Worm (Caenorhabditis elegans) whole organism, L4 larva: ENCODE results near the gene prp-38.
A peak's percentile ranks its signal among the peaks of the same experiment; 100 is the strongest.

Experiments
- F10B5.3 ChIP-seq: sonication (generic microtip); optimal IDR thresholded peaks from 2 replicates; lab custom pipeline; 2016; ENCODE audit warnings: mild to moderate bottlenecking, missing genetic modification characterization, missing compliant biosample characterization
- R02D3.7 ChIP-seq: fragments of 150-350 bp; sonication (generic microtip); optimal IDR thresholded peaks from 3 replicates; lab custom pipeline; 2014; ENCODE audit warnings: missing biosample characterization, missing genetic modification characterization
- T26A8.4 ChIP-seq: fragments of 200-800 bp; sonication (Bioruptor generic); IDR thresholded peaks from 2 replicates; pipeline ENCODE4 v1.3.6; 2022; ENCODE audit warnings: missing genetic modification characterization, missing compliant biosample characterization
- Y105C5A.15 ChIP-seq: fragments of 200-800 bp; sonication (Bioruptor generic); IDR thresholded peaks from 2 replicates; pipeline ENCODE4 v1.3.6; 2022; ENCODE audit warnings: missing genetic modification characterization, missing compliant biosample characterization
- aha-1 ChIP-seq: fragments of 150-350 bp; peaks from one replicate; lab custom pipeline; 2014; ENCODE audit warnings: missing biosample characterization, missing genetic modification characterization
- aly-2 ChIP-seq: sonication (generic microtip); optimal IDR thresholded peaks from 2 replicates; lab custom pipeline; 2018; ENCODE audit warnings: missing biosample characterization, missing genetic modification characterization
- arid-1 ChIP-seq: fragments of 200-800 bp; sonication (Bioruptor generic); conservative IDR thresholded peaks from 2 replicates; pipeline ENCODE4 v1.3.6; 2022; ENCODE audit warnings: missing genetic modification reagents, missing genetic modification characterization, missing compliant biosample characterization
- attf-4 ChIP-seq: sonication (generic microtip); optimal IDR thresholded peaks from 3 replicates; lab custom pipeline; 2017; ENCODE audit warnings: missing biosample characterization, missing genetic modification characterization
- ceh-82 ChIP-seq: sonication (generic microtip); optimal IDR thresholded peaks from 2 replicates; lab custom pipeline; 2017; ENCODE audit warnings: missing biosample characterization, missing genetic modification characterization
- daf-19 ChIP-seq: fragments of 200-800 bp; sonication (Bioruptor generic); conservative IDR thresholded peaks from 2 replicates; pipeline ENCODE4 v1.3.6; 2022; ENCODE audit warnings: missing genetic modification characterization, missing compliant biosample characterization
- egl-27 ChIP-seq: sonication (generic microtip); optimal IDR thresholded peaks from 3 replicates; lab custom pipeline; 2017; ENCODE audit warnings: missing biosample characterization, missing genetic modification reagents, missing genetic modification characterization
- egl-43 ChIP-seq: fragments of 200-800 bp; sonication (Bioruptor generic); IDR thresholded peaks from 2 replicates; pipeline ENCODE4 v1.3.6; 2022; ENCODE audit warnings: missing genetic modification reagents, missing genetic modification characterization, missing compliant biosample characterization
- gei-8 ChIP-seq: fragments of 200-800 bp; sonication (Bioruptor generic); optimal IDR thresholded peaks from 2 replicates; lab custom pipeline; 2018; ENCODE audit warnings: mild to moderate bottlenecking, missing genetic modification characterization, missing compliant biosample characterization
- hlh-30 ChIP-seq: sonication (generic microtip); optimal IDR thresholded peaks from 2 replicates; lab custom pipeline; 2017; ENCODE audit warnings: antibody characterized with exemption, mild to moderate bottlenecking, missing genetic modification characterization, missing compliant biosample characterization; ENCODE audit not compliant: insufficient read depth
- hmg-1.1 ChIP-seq: fragments of 200-800 bp; sonication (Bioruptor generic); IDR thresholded peaks from 2 replicates; pipeline ENCODE4 v1.3.6; 2022; ENCODE audit warnings: missing genetic modification reagents, missing genetic modification characterization, missing compliant biosample characterization
- jun-1 ChIP-seq: fragments of 150-350 bp; optimal IDR thresholded peaks from 2 replicates; lab custom pipeline; 2014; ENCODE audit warnings: missing biosample characterization, missing genetic modification reagents, missing genetic modification characterization
- lsy-2 ChIP-seq, 2 experiments: fragments of 150-350 bp in 1 of 2; sonication (generic microtip) in 1 of 2; optimal IDR thresholded peaks; 2 replicates each; lab custom pipeline; 2014 to 2017; ENCODE audit warnings: missing biosample characterization in 2 of 2, missing genetic modification characterization in 2 of 2
- mdl-1 ChIP-seq, 2 experiments: fragments of 150-350 bp in 1 of 2; sonication (generic microtip) in 1 of 2; optimal IDR thresholded peaks; 2 replicates each; lab custom pipeline; 2014 to 2017; ENCODE audit warnings: missing biosample characterization in 2 of 2, missing genetic modification characterization in 2 of 2
- mdt-29 ChIP-seq: fragments of 200-800 bp; sonication (Bioruptor generic); IDR thresholded peaks from 2 replicates; pipeline ENCODE4 v1.3.6; 2022; ENCODE audit warnings: missing genetic modification reagents, missing genetic modification characterization, missing compliant biosample characterization
- mep-1 ChIP-seq: fragments of 150-350 bp; sonication (generic microtip); optimal IDR thresholded peaks from 3 replicates; lab custom pipeline; 2014; ENCODE audit warnings: missing biosample characterization, missing genetic modification characterization
- mes-2 ChIP-seq: sonication (generic microtip); optimal IDR thresholded peaks from 2 replicates; lab custom pipeline; 2016; ENCODE audit warnings: missing genotype, mild to moderate bottlenecking, missing genetic modification characterization, missing compliant biosample characterization; ENCODE audit not compliant: poor library complexity, severe bottlenecking
- mxl-3 ChIP-seq: fragments of 200-800 bp; sonication (Bioruptor generic); optimal IDR thresholded peaks from 2 replicates; lab custom pipeline; 2018; ENCODE audit warnings: mild to moderate bottlenecking, missing genetic modification characterization, missing compliant biosample characterization
- nhr-11 ChIP-seq: fragments of 150-350 bp; optimal IDR thresholded peaks from 2 replicates; lab custom pipeline; 2014; ENCODE audit warnings: missing biosample characterization, missing genetic modification characterization
- nhr-237 ChIP-seq: sonication (generic microtip); optimal IDR thresholded peaks from 2 replicates; lab custom pipeline; 2017; ENCODE audit warnings: missing biosample characterization, missing genetic modification characterization
- nhr-25 ChIP-seq: sonication (generic microtip); optimal IDR thresholded peaks from 2 replicates; lab custom pipeline; 2017; ENCODE audit warnings: missing genetic modification characterization, mild to moderate bottlenecking, missing compliant biosample characterization, antibody characterized with exemption, moderate library complexity, borderline replicate concordance; ENCODE audit not compliant: insufficient read depth
- nhr-28 ChIP-seq: fragments of 150-350 bp; optimal IDR thresholded peaks from 2 replicates; lab custom pipeline; 2014; ENCODE audit warnings: missing biosample characterization, missing genetic modification characterization
- nhr-76 ChIP-seq: fragments of 150-350 bp; optimal IDR thresholded peaks from 2 replicates; lab custom pipeline; 2014; ENCODE audit warnings: missing biosample characterization, missing genetic modification characterization
- pha-4 ChIP-seq, 2 experiments: fragments of 150-350 bp in 1 of 2; fragments of 200-800 bp in 1 of 2; sonication (Bioruptor generic) in 1 of 2; IDR thresholded peaks in 1 of 2; optimal IDR thresholded peaks in 1 of 2; 2 replicates each; pipeline versions ENCODE4 v1.3.6 to Lab custom; 2014 to 2022; ENCODE audit warnings: missing genetic modification characterization in 2 of 2, missing genetic modification reagents in 2 of 2, missing biosample characterization in 1 of 2, missing compliant biosample characterization in 1 of 2
- php-3 ChIP-seq: fragments of 200-800 bp; sonication (Bioruptor generic); IDR thresholded peaks from 2 replicates; pipeline ENCODE4 v1.3.6; 2022; ENCODE audit warnings: missing genetic modification reagents, missing genetic modification characterization, missing compliant biosample characterization
- sdz-12 ChIP-seq: fragments of 200-800 bp; sonication (Bioruptor generic); optimal IDR thresholded peaks from 2 replicates; lab custom pipeline; 2018; ENCODE audit warnings: mild to moderate bottlenecking, missing genetic modification characterization, missing compliant biosample characterization
- skn-1 ChIP-seq: fragments of 150-350 bp; optimal IDR thresholded peaks from 2 replicates; lab custom pipeline; 2014; ENCODE audit warnings: missing biosample characterization, missing genetic modification characterization
- unc-39 ChIP-seq: sonication (generic microtip); optimal IDR thresholded peaks from 2 replicates; lab custom pipeline; 2017; ENCODE audit warnings: missing biosample characterization, missing genetic modification characterization
- unc-62 ChIP-seq, 3 experiments: fragments of 150-350 bp in 1 of 3; sonication (generic microtip); optimal IDR thresholded peaks in 2 of 3; peaks in 1 of 3; 1 replicate in 1 of 3; 2 replicates in 2 of 3; lab custom pipeline; 2014 to 2017; ENCODE audit warnings: missing biosample characterization in 3 of 3, missing genetic modification characterization in 3 of 3, missing genetic modification reagents in 3 of 3, missing genotype in 1 of 3
- vab-7 ChIP-seq: fragments of 200-800 bp; sonication (Bioruptor generic); IDR thresholded peaks from 2 replicates; pipeline ENCODE4 v1.3.6; 2022; ENCODE audit warnings: missing genetic modification reagents, missing genetic modification characterization, missing compliant biosample characterization
- zip-2 ChIP-seq: fragments of 150-350 bp; optimal IDR thresholded peaks from 2 replicates; lab custom pipeline; 2014; ENCODE audit warnings: missing biosample characterization, missing genetic modification characterization

The prp-38 gene

DNA sequence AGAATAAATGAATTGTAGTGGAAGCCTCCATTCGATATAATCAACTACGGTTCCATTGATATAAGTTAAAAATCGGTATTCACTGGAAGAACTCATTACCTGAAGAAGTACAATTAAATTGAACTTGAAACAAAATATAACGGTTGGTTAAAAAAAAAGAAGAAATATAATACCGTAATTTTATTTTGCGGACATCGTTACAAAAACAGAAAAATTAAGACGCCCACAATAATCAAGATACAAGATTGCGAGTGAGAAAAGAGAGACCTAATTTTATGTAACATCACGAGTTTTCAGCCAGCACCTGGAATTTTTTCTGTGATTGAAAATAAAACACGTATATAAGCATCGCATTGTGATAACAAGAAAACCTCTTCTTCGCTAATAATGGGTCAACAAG lies 43.1 kb downstream of the prp-38 start, which contains the start of gene sre-6:
Gene sre-6 (minus strand): TSS at position 101 of the 400 bp plus-strand sequence.
- TF ChIP-seq egl-43 (GFP tag; lab: Robert Waterston, UW) (no peak), aly-2 (tag; lab: Kevin White, UChicago) (no peak), zip-2 (no peak), pha-4 (GFP tag; IDR thresholded peaks at IDR 0.05; lab: Robert Waterston, UW) (no peak), pha-4 (tag; optimal IDR thresholded peaks at IDR 0.05; lab: Kevin White, UChicago) (no peak), sdz-12 (GFP tag; lab: Kevin White, UChicago) (no peak), nhr-237 (tag; lab: Kevin White, UChicago) (no peak), mes-2 (tag; lab: Kevin White, UChicago) (no peak), gei-8 (GFP tag; lab: Kevin White, UChicago) (no peak), hmg-1.1 (GFP tag; lab: Robert Waterston, UW) (no peak), attf-4 (tag; lab: Kevin White, UChicago) (no peak), R02D3.7 (tag; lab: Kevin White, UChicago) (no peak), egl-27 (tag; lab: Kevin White, UChicago) (no peak), skn-1 (tag; lab: Kevin White, UChicago) (no peak), daf-19 (GFP tag; lab: Robert Waterston, UW) (no peak), unc-39 (tag; lab: Kevin White, UChicago) (no peak), nhr-76 (tag; lab: Kevin White, UChicago) (no peak), F10B5.3 (tag; lab: Kevin White, UChicago) (no peak), T26A8.4 (GFP tag; lab: Robert Waterston, UW) (no peak), php-3 (GFP tag; lab: Robert Waterston, UW) (no peak)

DNA sequence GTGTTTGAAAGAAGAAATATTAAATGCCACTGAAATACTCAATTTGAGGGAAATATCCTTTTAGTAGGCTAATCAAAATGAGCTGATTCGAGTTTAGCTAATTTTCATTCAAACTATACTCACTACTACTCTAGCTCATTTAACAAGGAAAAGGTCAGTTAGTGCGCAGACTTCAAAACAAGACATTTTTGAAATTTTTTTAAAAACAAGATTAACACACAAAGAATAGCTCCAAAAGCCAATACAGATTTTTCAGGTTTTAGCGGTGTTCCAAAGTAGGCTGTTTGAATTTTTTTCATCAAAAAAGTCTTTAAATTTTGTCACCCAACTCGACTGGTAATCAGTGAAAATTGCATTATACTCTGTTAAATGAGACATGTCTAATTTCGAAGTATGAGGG lies 45.0 kb downstream of the prp-38 start:
- TF ChIP-seq mep-1 (tag; lab: Kevin White, UChicago), result no peak
- TF ChIP-seq nhr-25, result peak; percentile 31
- no peak for TF ChIP-seq arid-1 (GFP tag; lab: Robert Waterston, UW)
- peak in 1 of 2 experiments; percentile 94 for TF ChIP-seq unc-62 (GFP tag; optimal IDR thresholded peaks at IDR 0.05 in 1 of 2; lab: Kevin White, UChicago)
- TF ChIP-seq unc-62 (tag; optimal IDR thresholded peaks at IDR 0.05; lab: Kevin White, UChicago), result no peak
- TF ChIP-seq Y105C5A.15, result no peak
- TF ChIP-seq, all 104 proteins: peak for 2

ce11 chrV:10758658-10759057 lies 47.2 kb downstream of the prp-38 start, which contains the start of gene F28H7.8:
F28H7.8 (plus strand) TSS chrV:10758958.
- TF ChIP-seq nhr-11 (tag; lab: Kevin White, UChicago) (no peak), ceh-82 (tag; lab: Kevin White, UChicago) (no peak), unc-62 (GFP tag; optimal IDR thresholded peaks at IDR 0.05 in 1 of 2; lab: Kevin White, UChicago) (peak in 1 of 2 experiments; percentile 38), unc-62 (tag; optimal IDR thresholded peaks at IDR 0.05; lab: Kevin White, UChicago) (no peak), vab-7 (no peak), attf-4 (tag; lab: Kevin White, UChicago) (no peak)
- TF ChIP-seq, all 104 proteins: peak for 1

ce11 chrV:10757128-10757527 lies 48.7 kb downstream of the prp-38 start:
- peak; percentile 10 for TF ChIP-seq mep-1 (tag; lab: Kevin White, UChicago)
- TF ChIP-seq unc-62 (GFP tag; optimal IDR thresholded peaks at IDR 0.05 in 1 of 2; lab: Kevin White, UChicago), result peak in 1 of 2 experiments; percentile 44
- TF ChIP-seq unc-62 (tag; optimal IDR thresholded peaks at IDR 0.05; lab: Kevin White, UChicago), result no peak
- TF ChIP-seq nhr-28 (tag; lab: Kevin White, UChicago), result peak; percentile 8
- peak; percentile 73 for TF ChIP-seq nhr-25
- no peak for TF ChIP-seq jun-1
- peak; percentile 22 for TF ChIP-seq aha-1
- TF ChIP-seq mxl-3 (GFP tag; lab: Kevin White, UChicago), result peak; percentile 3
- no peak for TF ChIP-seq lsy-2 (tag; optimal IDR thresholded peaks at IDR 0.05; lab: Kevin White, UChicago)
- peak in 1 of 2 experiments; percentile 48 for TF ChIP-seq mdl-1 (tag; optimal IDR thresholded peaks at IDR 0.05; lab: Kevin White, UChicago)
- TF ChIP-seq hlh-30 (tag; lab: Kevin White, UChicago), result peak; percentile 24
- TF ChIP-seq mdt-29 (GFP tag; lab: Robert Waterston, UW), result no peak
